Fruit fly (Drosophila melanogaster): Measurements from ENCODE around the gene t-cup.
A peak's percentile ranks its signal among the peaks of the same experiment; 100 is the strongest.

Gene t-cup

DNA sequence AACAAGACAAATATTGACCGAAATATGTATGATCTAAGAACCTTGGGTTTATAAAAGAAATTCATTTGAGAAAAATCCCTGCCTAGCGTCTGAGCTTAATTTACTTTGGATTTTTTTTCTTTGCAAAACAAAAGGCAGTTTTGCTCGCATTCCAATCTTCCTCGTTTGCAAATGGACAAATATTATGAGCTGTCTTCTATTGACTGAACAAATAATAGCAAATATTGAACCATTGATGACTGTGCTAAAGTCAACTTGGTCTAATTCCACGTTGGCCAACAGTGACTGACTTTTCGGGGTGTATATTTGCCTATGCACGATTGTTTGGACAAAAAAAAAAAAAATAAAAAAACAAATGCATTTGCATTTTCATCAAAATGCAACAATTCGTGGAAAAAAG is 12.3 kb upstream of the t-cup start:
- no peak for TF ChIP-seq fd96Ca (GFP tag; IDR thresholded peaks at IDR 0.05)
- no peak for TF ChIP-seq Pif1A (GFP tag; optimal IDR thresholded peaks at IDR 0.05)
- no peak for TF ChIP-seq gl (tag; optimal IDR thresholded peaks at IDR 0.05)
- no peak for TF ChIP-seq CG17806 (tag; optimal IDR thresholded peaks at IDR 0.05)
- TF ChIP-seq CG12605 (GFP tag; IDR thresholded peaks at IDR 0.05), result no peak
- no peak for TF ChIP-seq EcR (GFP tag; optimal IDR thresholded peaks at IDR 0.05)
- TF ChIP-seq Snoo (tag; optimal IDR thresholded peaks at IDR 0.05), result no peak
- no peak for TF ChIP-seq CG13204 (GFP tag; optimal IDR thresholded peaks at IDR 0.05)
- TF ChIP-seq Ets98B (GFP tag; IDR thresholded peaks at IDR 0.05), result no peak
- TF ChIP-seq CG8301 (tag; optimal IDR thresholded peaks at IDR 0.05), result no peak
- TF ChIP-seq CG8159 (tag; optimal IDR thresholded peaks at IDR 0.05), result no peak
- TF ChIP-seq Pif1B (GFP tag; optimal IDR thresholded peaks at IDR 0.05), result no peak
- no peak for TF ChIP-seq CG4496 (GFP tag; IDR thresholded peaks at IDR 0.05)
- TF ChIP-seq CG9948 (tag; optimal IDR thresholded peaks at IDR 0.05), result no peak
- no peak for TF ChIP-seq CG32121 (GFP tag; IDR thresholded peaks at IDR 0.05)
- TF ChIP-seq rn (GFP tag; IDR thresholded peaks at IDR 0.05), result no peak
- TF ChIP-seq D1 (tag; optimal IDR thresholded peaks at IDR 0.05), result no peak
- TF ChIP-seq CG34367 (tag; optimal IDR thresholded peaks at IDR 0.05), result no peak
- no peak for TF ChIP-seq CG10348 (GFP tag; IDR thresholded peaks at IDR 0.05)
- TF ChIP-seq CG14655 (GFP tag; optimal IDR thresholded peaks at IDR 0.05), result no peak

- TF ChIP-seq rn (GFP tag; IDR thresholded peaks at IDR 0.05), result no peak
- no peak for TF ChIP-seq fd96Ca (GFP tag; IDR thresholded peaks at IDR 0.05)
Observed at dm6 chr2L:12508678-12509077, 11.5 kb upstream of the t-cup start.

DNA sequence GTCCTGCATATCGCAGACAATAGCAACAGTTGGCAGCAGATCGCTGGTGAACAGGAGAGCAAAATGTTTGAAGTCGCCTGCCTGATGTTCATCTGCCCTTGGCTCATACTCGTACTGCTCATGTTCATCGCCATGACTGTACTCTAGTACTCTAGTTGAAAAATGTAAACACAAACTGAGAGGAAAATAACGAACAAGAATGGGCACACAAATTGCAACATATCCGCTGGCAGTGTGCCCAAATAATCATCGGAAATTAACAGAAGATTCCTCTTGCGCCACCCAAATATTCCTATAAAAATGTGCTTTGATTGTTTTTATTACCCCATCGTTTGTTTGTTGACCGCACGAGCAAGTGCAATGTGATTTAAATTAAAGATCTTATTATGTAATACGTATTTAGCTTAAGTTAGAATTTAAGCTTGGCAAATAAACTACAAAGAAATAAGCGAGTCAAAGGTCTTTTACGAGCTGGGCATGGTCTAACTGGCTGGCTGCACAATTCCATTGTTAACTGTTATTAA is 11.0 kb upstream of the t-cup start:
- no peak for TF ChIP-seq Pif1A (GFP tag; optimal IDR thresholded peaks at IDR 0.05)
- peak; percentile 29 for TF ChIP-seq CG8159 (tag; optimal IDR thresholded peaks at IDR 0.05)
- TF ChIP-seq CG14655 (GFP tag; optimal IDR thresholded peaks at IDR 0.05), result no peak
- TF ChIP-seq CG9948 (tag; optimal IDR thresholded peaks at IDR 0.05), result no peak
- no peak for TF ChIP-seq CG13204 (GFP tag; optimal IDR thresholded peaks at IDR 0.05)
- TF ChIP-seq CG12605 (GFP tag; IDR thresholded peaks at IDR 0.05), result no peak
- no peak; the same call in 1 of the 2 replicates for TF ChIP-seq CG32121 (GFP tag; IDR thresholded peaks at IDR 0.05)
- no peak for TF ChIP-seq EcR (GFP tag; optimal IDR thresholded peaks at IDR 0.05)
- TF ChIP-seq CG8301 (tag; optimal IDR thresholded peaks at IDR 0.05), result no peak

DNA sequence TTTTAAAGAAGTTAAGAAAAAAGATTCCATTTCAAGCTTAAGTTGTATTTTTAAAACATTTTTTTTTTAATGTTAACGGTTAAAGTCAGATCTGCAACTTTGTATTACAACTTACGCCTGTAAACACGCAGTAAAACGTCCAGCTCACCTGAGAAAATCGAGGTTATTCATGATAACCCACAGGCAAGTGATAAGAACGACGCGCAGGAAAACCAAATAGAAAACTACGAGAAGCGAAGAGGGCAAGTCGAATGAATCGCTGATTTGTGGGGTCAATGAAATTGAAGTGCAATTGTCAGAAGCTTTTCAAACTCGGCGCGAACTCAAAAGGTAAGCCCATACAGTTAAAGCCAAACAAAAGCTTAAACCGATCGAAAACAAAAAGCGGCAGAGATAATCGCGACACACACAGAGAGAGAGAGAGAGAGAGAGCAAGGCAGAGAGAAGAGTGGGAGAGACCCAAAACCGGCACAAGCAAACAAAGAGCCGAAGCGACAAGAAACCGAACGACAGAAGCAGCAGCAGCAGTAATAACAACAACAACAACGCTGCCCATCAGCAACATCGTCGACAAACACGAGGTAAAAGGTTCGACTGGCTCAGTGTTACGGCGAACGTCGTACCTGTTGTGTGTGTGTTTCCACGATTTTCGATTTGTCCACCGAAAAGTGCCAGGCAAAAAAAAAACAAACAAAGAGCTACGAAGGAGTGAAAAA is 10.4 kb upstream of the t-cup start, which contains the start of gene CG43051:
TSS of gene CG43051 (plus strand) at position 602 of the 716 bp plus-strand sequence.
- TF ChIP-seq EcR (GFP tag; optimal IDR thresholded peaks at IDR 0.05) (peak; percentile 91), Pif1A (GFP tag; optimal IDR thresholded peaks at IDR 0.05) (peak; percentile 43), Snoo (tag; optimal IDR thresholded peaks at IDR 0.05) (peak; percentile 56), CG13204 (GFP tag; optimal IDR thresholded peaks at IDR 0.05) (peak; percentile 7), gl (tag; optimal IDR thresholded peaks at IDR 0.05) (peak; percentile 9), CG15710 (tag; optimal IDR thresholded peaks at IDR 0.05) (peak; percentile 29), CG9948 (tag; optimal IDR thresholded peaks at IDR 0.05) (no peak), CG4496 (GFP tag; IDR thresholded peaks at IDR 0.05) (peak; percentile 62; the same call in 1 of the 3 replicates), D1 (tag; optimal IDR thresholded peaks at IDR 0.05) (peak; percentile 27), CG12605 (GFP tag; IDR thresholded peaks at IDR 0.05) (peak; percentile 65), CG32121 (GFP tag; IDR thresholded peaks at IDR 0.05) (peak; percentile 67), fd96Ca (GFP tag; IDR thresholded peaks at IDR 0.05) (peak; percentile 68; the same call in 2 of the 3 replicates), CG17806 (tag; optimal IDR thresholded peaks at IDR 0.05) (no peak), Pif1B (GFP tag; optimal IDR thresholded peaks at IDR 0.05) (peak; percentile 66), Ets98B (GFP tag; IDR thresholded peaks at IDR 0.05) (peak; percentile 62; the same call in 1 of the 2 replicates), rn (GFP tag; IDR thresholded peaks at IDR 0.05) (no peak), CG8301 (tag; optimal IDR thresholded peaks at IDR 0.05) (peak; percentile 1), CG34367 (tag; optimal IDR thresholded peaks at IDR 0.05) (no peak)

DNA sequence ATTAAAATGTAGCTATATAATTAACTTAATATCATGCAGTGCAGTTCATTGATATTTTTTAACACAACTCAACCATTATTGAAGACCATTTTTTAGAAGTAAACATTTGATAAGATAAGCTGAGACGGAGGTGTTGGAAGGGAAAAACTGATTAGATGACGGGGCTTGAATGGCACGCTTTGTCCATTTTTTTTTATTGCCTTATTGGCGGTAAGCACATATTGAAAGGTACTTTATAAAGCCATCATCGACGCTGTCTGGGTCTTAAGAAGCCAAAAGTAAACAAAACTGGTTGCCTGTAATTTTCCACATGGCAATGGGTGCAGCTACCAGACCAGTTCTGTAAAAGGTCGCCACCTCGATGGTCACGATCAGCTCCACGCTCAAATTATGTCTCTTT is 9.6 kb upstream of the t-cup start:
- TF ChIP-seq CG34367 (tag; optimal IDR thresholded peaks at IDR 0.05) (no peak), CG15710 (tag; optimal IDR thresholded peaks at IDR 0.05) (no peak), CG12605 (GFP tag; IDR thresholded peaks at IDR 0.05) (no peak), rn (GFP tag; IDR thresholded peaks at IDR 0.05) (no peak), Pif1B (GFP tag; optimal IDR thresholded peaks at IDR 0.05) (no peak), EcR (GFP tag; optimal IDR thresholded peaks at IDR 0.05) (peak; percentile 1)

dm6 chr2L:12505662-12506061 is 8.5 kb upstream of the t-cup start:
- TF ChIP-seq Ets98B (GFP tag; IDR thresholded peaks at IDR 0.05) (no peak), D1 (tag; optimal IDR thresholded peaks at IDR 0.05) (no peak), CG4496 (GFP tag; IDR thresholded peaks at IDR 0.05) (no peak), rn (GFP tag; IDR thresholded peaks at IDR 0.05) (no peak), CG15710 (tag; optimal IDR thresholded peaks at IDR 0.05) (no peak), Pif1A (GFP tag; optimal IDR thresholded peaks at IDR 0.05) (no peak), gl (tag; optimal IDR thresholded peaks at IDR 0.05) (no peak), CG13204 (GFP tag; optimal IDR thresholded peaks at IDR 0.05) (no peak), CG17806 (tag; optimal IDR thresholded peaks at IDR 0.05) (no peak)
